Worm (Caenorhabditis elegans) whole organism, late embryonic: ENCODE measurements around the gene T24E12.13.

ENCODE experiments used
- K02D7.2 ChIP-seq: sonication (generic microtip); optimal IDR thresholded peaks from 2 replicates; lab custom pipeline; 2017; ENCODE audit warnings: mild to moderate bottlenecking, missing genetic modification characterization, missing compliant biosample characterization
- ceh-14 ChIP-seq: sonication (generic microtip); optimal IDR thresholded peaks from 2 replicates; lab custom pipeline; 2016; ENCODE audit warnings: missing genotype, missing genetic modification characterization, missing compliant biosample characterization
- ceh-22 ChIP-seq: sonication (generic microtip); optimal IDR thresholded peaks from 2 replicates; lab custom pipeline; 2017; ENCODE audit warnings: missing biosample characterization, missing genetic modification characterization
- ceh-24 ChIP-seq: sonication (generic microtip); optimal IDR thresholded peaks from 2 replicates; lab custom pipeline; 2016; ENCODE audit warnings: mild to moderate bottlenecking, missing genetic modification characterization, missing compliant biosample characterization
- ceh-6 ChIP-seq: fragments of 200-800 bp; sonication (Bioruptor generic); optimal IDR thresholded peaks from 2 replicates; lab custom pipeline; 2018; ENCODE audit warnings: mild to moderate bottlenecking, missing genetic modification characterization, missing compliant biosample characterization
- ceh-9 ChIP-seq: sonication (generic microtip); optimal IDR thresholded peaks from 2 replicates; lab custom pipeline; 2016; ENCODE audit warnings: mild to moderate bottlenecking, missing genetic modification characterization, inconsistent platforms, missing compliant biosample characterization
- che-1 ChIP-seq: sonication (generic microtip); optimal IDR thresholded peaks from 2 replicates; lab custom pipeline; 2016; ENCODE audit warnings: mild to moderate bottlenecking, missing genetic modification characterization, missing compliant biosample characterization
- elt-2 ChIP-seq: sonication (generic microtip); optimal IDR thresholded peaks from 2 replicates; lab custom pipeline; 2016; ENCODE audit warnings: missing genetic modification reagents, missing genetic modification characterization, missing compliant biosample characterization
- eyg-1 ChIP-seq: sonication (generic microtip); optimal IDR thresholded peaks from 2 replicates; lab custom pipeline; 2016; ENCODE audit warnings: missing genotype, missing genetic modification characterization, missing compliant biosample characterization
- fkh-10 ChIP-seq: fragments of 150-350 bp; optimal IDR thresholded peaks from 2 replicates; lab custom pipeline; 2014; ENCODE audit warnings: missing biosample characterization, missing genetic modification reagents, missing genetic modification characterization
- fkh-6 ChIP-seq: sonication (generic microtip); optimal IDR thresholded peaks from 2 replicates; lab custom pipeline; 2016; ENCODE audit warnings: missing genetic modification characterization, missing compliant biosample characterization
- hlh-13 ChIP-seq: fragments of 200-800 bp; sonication (Bioruptor generic); optimal IDR thresholded peaks from 2 replicates; lab custom pipeline; 2018; ENCODE audit warnings: mild to moderate bottlenecking, missing genetic modification characterization, missing compliant biosample characterization
- hlh-15 ChIP-seq: sonication (generic microtip); optimal IDR thresholded peaks from 2 replicates; lab custom pipeline; 2016; ENCODE audit warnings: missing genetic modification characterization, missing compliant biosample characterization
- hlh-30 ChIP-seq: sonication (generic microtip); optimal IDR thresholded peaks from 2 replicates; lab custom pipeline; 2017; ENCODE audit warnings: antibody characterized with exemption, missing genetic modification characterization, missing compliant biosample characterization; ENCODE audit not compliant: insufficient read depth
- hlh-8 ChIP-seq: sonication (generic microtip); optimal IDR thresholded peaks from 2 replicates; lab custom pipeline; 2016; ENCODE audit warnings: missing genotype, missing genetic modification characterization, missing compliant biosample characterization
- lim-6 ChIP-seq: sonication (generic microtip); optimal IDR thresholded peaks from 2 replicates; lab custom pipeline; 2016; ENCODE audit warnings: missing genetic modification characterization, missing compliant biosample characterization
- mec-3 ChIP-seq: sonication (generic microtip); optimal IDR thresholded peaks from 2 replicates; lab custom pipeline; 2016; ENCODE audit warnings: borderline replicate concordance, missing genetic modification characterization, missing compliant biosample characterization
- nhr-11 ChIP-seq: fragments of 150-350 bp; optimal IDR thresholded peaks from 2 replicates; lab custom pipeline; 2014; ENCODE audit warnings: missing biosample characterization, missing genetic modification characterization
- nhr-232 ChIP-seq: sonication (generic microtip); optimal IDR thresholded peaks from 2 replicates; lab custom pipeline; 2016; ENCODE audit warnings: missing genetic modification characterization, missing compliant biosample characterization
- npax-4 ChIP-seq: sonication (generic microtip); optimal IDR thresholded peaks from 2 replicates; lab custom pipeline; 2016; ENCODE audit warnings: missing genetic modification characterization, missing compliant biosample characterization
- odd-2 ChIP-seq: sonication (generic microtip); optimal IDR thresholded peaks from 2 replicates; lab custom pipeline; 2017; ENCODE audit warnings: antibody characterized with exemption, mild to moderate bottlenecking, missing genetic modification characterization, missing compliant biosample characterization
- pag-3 ChIP-seq: sonication (generic microtip); optimal IDR thresholded peaks from 2 replicates; lab custom pipeline; 2016; ENCODE audit warnings: missing compliant biosample characterization, missing genetic modification characterization, borderline replicate concordance
- pha-2 ChIP-seq: sonication (generic microtip); optimal IDR thresholded peaks from 2 replicates; lab custom pipeline; 2017; ENCODE audit warnings: mild to moderate bottlenecking, missing genetic modification characterization, missing compliant biosample characterization
- pros-1 ChIP-seq: fragments of 150-350 bp; optimal IDR thresholded peaks from 2 replicates; lab custom pipeline; 2014; ENCODE audit warnings: missing biosample characterization, missing genetic modification reagents, missing genetic modification characterization
- sox-2 ChIP-seq: fragments of 200-800 bp; sonication (Bioruptor generic); IDR thresholded peaks from 2 replicates; pipeline ENCODE4 v1.3.6; 2022; ENCODE audit warnings: missing genetic modification reagents, missing genetic modification characterization, missing compliant biosample characterization
- sox-4 ChIP-seq: sonication (generic microtip); optimal IDR thresholded peaks from 2 replicates; lab custom pipeline; 2017; ENCODE audit warnings: mild to moderate bottlenecking, missing genetic modification characterization, inconsistent platforms, missing compliant biosample characterization
- tbx-2 ChIP-seq: sonication (generic microtip); optimal IDR thresholded peaks from 2 replicates; lab custom pipeline; 2016; ENCODE audit warnings: missing genetic modification characterization, missing compliant biosample characterization
- ttx-3 ChIP-seq: sonication (generic microtip); optimal IDR thresholded peaks from 2 replicates; lab custom pipeline; 2016; ENCODE audit warnings: missing genetic modification reagents, missing genetic modification characterization, missing compliant biosample characterization
- unc-42 ChIP-seq: sonication (generic microtip); optimal IDR thresholded peaks from 2 replicates; lab custom pipeline; 2016; ENCODE audit warnings: missing genotype, missing genetic modification characterization, missing compliant biosample characterization
- unc-86 ChIP-seq: sonication (generic microtip); optimal IDR thresholded peaks from 2 replicates; lab custom pipeline; 2016; ENCODE audit warnings: missing genetic modification characterization, missing compliant biosample characterization
- zip-5 ChIP-seq: sonication (generic microtip); optimal IDR thresholded peaks from 2 replicates; lab custom pipeline; 2016; ENCODE audit warnings: missing genetic modification characterization, missing compliant biosample characterization

Gene T24E12.13

DNA sequence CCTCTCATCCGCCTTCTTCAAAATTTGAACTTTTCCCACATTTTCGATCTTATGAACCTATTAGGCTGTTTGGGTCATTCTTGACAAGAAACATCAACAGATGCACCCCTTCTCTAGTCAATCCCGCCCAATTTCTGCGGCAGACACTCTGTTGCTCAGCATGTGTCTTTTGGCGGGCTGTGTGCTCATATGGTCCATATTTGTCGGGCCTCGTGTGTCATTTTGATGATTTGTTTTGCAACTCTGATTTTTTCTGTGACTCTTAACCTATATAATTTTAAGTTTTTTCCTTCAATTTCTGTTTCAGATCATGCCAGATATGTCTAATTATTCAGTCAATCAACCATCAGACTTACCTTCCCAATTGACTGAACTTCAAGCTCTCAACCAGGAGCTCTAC lies at the start of gene T24E12.13:
Gene T24E12.13 (plus strand): TSS at position 301 of the 400 bp plus-strand sequence.
- no peak for TF ChIP-seq mec-3
- no peak for TF ChIP-seq ceh-14 (tag; lab: Kevin White, UChicago)
- TF ChIP-seq sox-4 (tag; lab: Kevin White, UChicago), result no peak
- TF ChIP-seq hlh-15 (tag; lab: Kevin White, UChicago), result no peak
- TF ChIP-seq eyg-1 (tag; lab: Kevin White, UChicago), result no peak
- TF ChIP-seq unc-86 (tag; lab: Kevin White, UChicago), result no peak
- no peak for TF ChIP-seq fkh-10
- TF ChIP-seq ceh-6 (GFP tag; lab: Kevin White, UChicago), result no peak
- TF ChIP-seq hlh-30 (tag; lab: Kevin White, UChicago), result no peak
- TF ChIP-seq tbx-2 (tag; lab: Kevin White, UChicago), result no peak
- no peak for TF ChIP-seq odd-2 (tag; lab: Kevin White, UChicago)
- no peak for TF ChIP-seq elt-2 (tag; lab: Kevin White, UChicago)
- no peak for TF ChIP-seq fkh-6

DNA sequence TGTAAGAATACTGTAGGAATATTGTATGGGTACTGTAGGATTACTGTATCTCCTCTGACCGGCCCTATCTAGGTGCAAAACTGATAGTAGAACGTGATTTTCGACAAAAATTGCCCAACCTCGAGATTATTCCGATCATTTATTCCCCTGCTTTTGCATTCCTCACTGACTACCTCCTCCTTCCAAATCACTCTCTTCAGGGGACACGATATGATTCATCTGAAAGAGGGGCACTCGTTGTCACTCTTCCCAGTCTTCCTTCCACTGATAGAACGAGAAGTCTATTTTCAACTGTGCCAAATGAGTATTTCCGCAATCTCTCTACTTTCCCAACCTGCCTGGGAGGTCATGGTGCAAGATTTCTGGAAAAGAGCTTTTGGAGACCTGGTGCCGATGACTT lies 47.6 kb upstream of the T24E12.13 start, which contains the start of gene F12E12.2:
Gene F12E12.2 (plus strand): TSS at position 301 of the 400 bp plus-strand sequence.
- TF ChIP-seq nhr-11 (tag; lab: Kevin White, UChicago), result no peak
- TF ChIP-seq ceh-14 (tag; lab: Kevin White, UChicago), result no peak

DNA sequence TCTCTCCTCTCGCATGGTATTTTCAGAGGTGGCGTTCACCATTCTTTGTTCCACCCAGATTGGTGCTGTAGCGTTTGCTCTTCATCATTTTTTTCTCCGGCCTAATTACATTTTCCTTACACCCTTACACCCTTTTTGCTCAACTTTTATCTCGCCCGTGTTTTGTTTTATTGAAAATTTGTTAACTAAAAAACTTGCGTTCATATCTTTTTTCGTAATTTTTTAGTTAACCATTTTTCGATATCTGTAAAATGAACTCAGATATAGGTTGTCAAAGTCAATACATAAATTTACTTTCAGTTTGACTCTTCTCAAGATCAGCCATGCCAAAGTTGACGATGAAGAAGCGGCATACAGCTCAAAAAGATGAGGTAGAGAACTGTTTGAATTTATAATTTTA lies 45.7 kb upstream of the T24E12.13 start, which contains the start of gene F12E12.1:
Gene F12E12.1 (plus strand): TSS at position 301 of the 400 bp plus-strand sequence.
- no peak for TF ChIP-seq npax-4
- TF ChIP-seq K02D7.2 (tag; lab: Kevin White, UChicago), result no peak
- TF ChIP-seq ceh-24, result no peak
- no peak for TF ChIP-seq unc-86 (tag; lab: Kevin White, UChicago)
- no peak for TF ChIP-seq sox-4 (tag; lab: Kevin White, UChicago)
- TF ChIP-seq ceh-6 (GFP tag; lab: Kevin White, UChicago), result no peak
- TF ChIP-seq fkh-10, result no peak
- TF ChIP-seq hlh-13 (GFP tag; lab: Kevin White, UChicago), result no peak
- no peak for TF ChIP-seq odd-2 (tag; lab: Kevin White, UChicago)
- TF ChIP-seq che-1 (tag; lab: Kevin White, UChicago), result no peak
- TF ChIP-seq hlh-8 (tag; lab: Kevin White, UChicago), result no peak
- no peak for TF ChIP-seq sox-2 (GFP tag; lab: Robert Waterston, UW)
- no peak for TF ChIP-seq tbx-2 (tag; lab: Kevin White, UChicago)
- no peak for TF ChIP-seq pha-2 (tag; lab: Kevin White, UChicago)

DNA sequence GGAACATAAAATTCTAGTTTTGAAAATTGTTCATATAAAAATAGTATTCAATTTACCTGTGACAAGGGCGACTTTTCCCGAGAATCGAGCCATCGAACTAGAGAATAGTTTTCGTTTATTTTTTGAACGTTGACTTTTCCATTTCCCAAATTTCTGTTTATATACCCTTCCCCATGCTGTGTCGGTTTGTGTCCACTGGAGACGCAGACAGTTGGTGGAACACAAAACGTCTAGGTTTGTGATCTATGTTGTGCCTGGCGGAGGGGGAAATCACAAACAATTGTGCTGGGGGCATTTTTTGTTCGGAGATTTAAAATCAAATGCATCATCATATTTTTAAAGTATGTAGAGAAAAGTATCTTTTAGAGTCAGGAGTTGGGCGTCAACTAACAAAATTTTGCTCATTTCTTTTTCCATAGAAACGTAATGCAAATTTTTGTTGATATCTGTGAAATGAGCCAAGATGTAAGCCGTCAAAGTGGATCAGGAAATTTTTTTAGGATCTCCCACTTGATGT lies 43.5 kb upstream of the T24E12.13 start, which contains the start of gene nta-1:
Gene nta-1 (minus strand): TSS at position 131 of the 517 bp plus-strand sequence.
- TF ChIP-seq pag-3 (tag; lab: Kevin White, UChicago) (no peak), ceh-22 (no peak), nhr-232 (tag; lab: Kevin White, UChicago) (no peak), unc-86 (tag; lab: Kevin White, UChicago) (no peak), zip-5 (tag; lab: Kevin White, UChicago) (no peak), lim-6 (tag; lab: Kevin White, UChicago) (no peak)

DNA sequence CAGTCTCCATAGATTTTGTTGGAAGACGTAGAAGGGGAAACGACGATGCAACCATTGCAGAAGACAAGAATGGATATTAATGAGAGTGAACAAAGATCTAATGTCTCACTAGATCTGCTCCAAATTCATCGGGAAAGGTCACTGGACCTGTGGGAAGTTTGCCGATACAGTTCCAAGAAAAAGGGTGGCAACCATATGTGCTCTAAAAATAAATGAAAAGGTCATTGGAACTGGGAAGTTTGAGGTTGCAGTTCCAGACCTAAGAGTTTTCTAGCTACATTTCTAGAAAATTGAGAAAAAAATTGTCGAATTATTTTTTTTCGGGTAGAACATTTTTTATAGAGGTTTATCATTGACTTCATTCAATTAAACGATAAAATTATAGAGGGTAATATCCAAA lies 39.8 kb upstream of the T24E12.13 start, which contains the start of gene fbxb-92:
Gene fbxb-92 (minus strand): TSS at position 101 of the 400 bp plus-strand sequence.
- no peak for TF ChIP-seq che-1 (tag; lab: Kevin White, UChicago)
- no peak for TF ChIP-seq unc-42 (tag; lab: Kevin White, UChicago)
- no peak for TF ChIP-seq ttx-3 (tag; lab: Kevin White, UChicago)
- no peak for TF ChIP-seq ceh-9 (tag; lab: Kevin White, UChicago)
- TF ChIP-seq ceh-24, result no peak
- no peak for TF ChIP-seq pros-1 (tag; lab: Kevin White, UChicago)
- TF ChIP-seq elt-2 (tag; lab: Kevin White, UChicago), result no peak
